Fruit fly (Drosophila melanogaster): Measurements from ENCODE around the gene Sfp24C1.

DNA sequence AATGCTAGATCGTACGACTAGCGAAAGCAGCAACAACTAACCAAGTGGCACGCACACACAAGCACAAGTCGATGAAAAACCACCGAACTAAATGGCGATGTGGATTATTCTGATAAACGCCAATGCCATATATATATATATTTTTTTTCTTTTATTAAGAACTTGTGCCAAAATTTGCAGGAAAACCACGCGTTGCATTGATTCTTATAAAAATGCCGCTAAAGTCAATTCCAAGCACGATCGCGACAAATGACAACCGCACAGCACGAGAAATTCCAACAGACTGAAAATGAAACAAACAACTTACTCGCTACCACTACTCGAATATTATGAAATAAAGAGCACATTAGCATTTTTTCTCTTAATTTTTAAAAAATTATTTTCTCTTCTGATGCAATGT, 43.8 kb upstream of the Sfp24C1 start, which contains the start of gene for:
- TF ChIP-seq h (GFP tag; optimal IDR thresholded peaks at IDR 0.05) = no peak
- no peak for TF ChIP-seq usp (GFP tag; optimal IDR thresholded peaks at IDR 0.05)
- TF ChIP-seq Sp1 (GFP tag; optimal IDR thresholded peaks at IDR 0.05) = no peak
- no peak for TF ChIP-seq Dfd (GFP tag; optimal IDR thresholded peaks at IDR 0.05)
- peak; percentile 14 for TF ChIP-seq fru (GFP tag; optimal IDR thresholded peaks at IDR 0.05)
- no peak for TF ChIP-seq Myc (optimal IDR thresholded peaks at IDR 0.05)

Measured in whole organism, wandering third instar larva.